Worm (Caenorhabditis elegans): ENCODE results near the gene glb-29.

DNA sequence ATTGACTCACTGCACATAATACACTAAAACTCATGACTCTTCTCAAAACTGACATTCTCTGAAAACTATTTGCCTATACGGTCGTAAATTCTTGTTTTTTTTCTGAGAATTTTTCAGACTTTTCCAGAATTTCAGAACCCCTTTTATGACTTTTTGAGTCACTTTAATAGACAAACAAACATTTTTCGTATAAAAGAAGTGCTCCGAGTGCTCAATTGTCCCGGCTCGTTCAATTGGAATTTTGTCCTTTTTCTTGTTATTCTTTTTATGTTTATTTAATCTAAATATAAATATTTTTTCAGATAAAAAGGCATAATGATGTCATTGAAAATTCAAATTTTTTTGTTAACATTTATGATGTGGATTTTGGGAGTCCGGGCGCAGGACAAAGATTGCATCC lies 10.0 kb upstream of the glb-29 start, which contains the start of gene Y17G7B.23:
- TF ChIP-seq dao-5 (tag; optimal IDR thresholded peaks at IDR 0.05) (no peak), him-1 (tag; optimal IDR thresholded peaks at IDR 0.05) (no peak), W03F9.2 (tag; optimal IDR thresholded peaks at IDR 0.05) (no peak)
